Fruit fly (Drosophila melanogaster): ENCODE measurements around the gene dpr6.

- TF ChIP-seq lola (GFP tag; optimal IDR thresholded peaks at IDR 0.05) (no peak), dl (GFP tag; optimal IDR thresholded peaks at IDR 0.05; ENCODE audit: insufficient read depth in 1 of 2, partially characterized antibody in 2 of 2) (no peak), Hr78 (GFP tag; optimal IDR thresholded peaks at IDR 0.05) (no peak)
Observed at dm6 chr3L:10100781-10101180, 126.3 kb downstream of the dpr6 start, which contains the start of gene CG42826.
